Worm (Caenorhabditis elegans): Measurements from ENCODE around the gene K03A1.4.

K03A1.4 gene

DNA sequence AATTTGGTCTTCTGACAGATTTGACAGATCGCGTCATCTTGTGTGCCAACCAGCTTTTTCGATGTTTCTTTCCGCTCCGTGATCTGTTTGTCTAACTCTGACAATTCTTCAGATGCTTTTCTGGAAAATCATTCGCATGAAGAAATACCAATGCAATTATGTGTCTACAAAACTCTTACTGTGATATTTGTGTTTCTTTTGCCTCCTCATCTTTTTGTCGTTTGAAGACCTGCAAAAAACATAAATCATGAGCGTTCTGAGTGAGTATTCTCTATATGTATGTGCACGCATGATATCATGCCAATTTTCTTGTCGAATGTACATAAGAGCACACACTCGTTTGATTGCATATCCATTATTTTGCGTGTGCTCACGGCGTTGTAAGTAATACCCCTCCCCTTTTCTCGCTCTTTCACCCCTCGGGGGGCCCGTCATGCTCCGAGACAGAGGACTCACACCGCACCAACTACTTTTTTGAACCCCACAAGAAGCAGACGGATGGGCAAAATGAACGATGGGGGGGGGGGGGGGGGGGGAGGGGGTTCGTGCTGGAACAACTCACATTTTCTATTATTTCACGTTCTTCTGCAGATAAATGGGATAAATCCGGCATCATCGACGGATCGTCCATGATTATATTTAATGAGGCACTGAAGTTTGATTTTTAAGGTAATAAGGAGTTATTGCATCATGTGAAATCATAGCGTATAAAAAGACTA, 18.7 kb downstream of the K03A1.4 start, which contains the start of gene unc-10:
Gene unc-10 (minus strand): TSS at position 652 of the 719 bp plus-strand sequence.
- no peak for TF ChIP-seq scrt-1 (GFP tag; IDR thresholded peaks at IDR 0.05)
- no peak for TF ChIP-seq ama-1 (optimal IDR thresholded peaks at IDR 0.05)
- TF ChIP-seq ceh-36 (tag; optimal IDR thresholded peaks at IDR 0.05): no peak
- no peak for TF ChIP-seq hmg-4 (GFP tag; optimal IDR thresholded peaks at IDR 0.05)
- TF ChIP-seq tbx-11 (GFP tag; IDR thresholded peaks at IDR 0.05): no peak
- TF ChIP-seq ets-7 (tag; optimal IDR thresholded peaks at IDR 0.05): no peak
- no peak for TF ChIP-seq tra-4 (tag; optimal IDR thresholded peaks at IDR 0.05)
- TF ChIP-seq pes-1 (GFP tag; IDR thresholded peaks at IDR 0.05): no peak
- no peak for TF ChIP-seq hnd-1 (tag; optimal IDR thresholded peaks at IDR 0.05)
- TF ChIP-seq hmbx-1 (tag; optimal IDR thresholded peaks at IDR 0.05): no peak
- TF ChIP-seq flt-1 (GFP tag; IDR thresholded peaks at IDR 0.05): no peak
- TF ChIP-seq tbx-37 (GFP tag; conservative IDR thresholded peaks at IDR 0.05): no peak
- TF ChIP-seq sea-1 (GFP tag; conservative IDR thresholded peaks at IDR 0.05): no peak
- no peak for TF ChIP-seq aly-1 (tag; optimal IDR thresholded peaks at IDR 0.05)
- no peak for TF ChIP-seq ceh-13 (GFP tag; optimal IDR thresholded peaks at IDR 0.05)
- TF ChIP-seq F13C5.2 (tag; optimal IDR thresholded peaks at IDR 0.05): no peak
- no peak for TF ChIP-seq B0310.2 (tag; optimal IDR thresholded peaks at IDR 0.05)

DNA sequence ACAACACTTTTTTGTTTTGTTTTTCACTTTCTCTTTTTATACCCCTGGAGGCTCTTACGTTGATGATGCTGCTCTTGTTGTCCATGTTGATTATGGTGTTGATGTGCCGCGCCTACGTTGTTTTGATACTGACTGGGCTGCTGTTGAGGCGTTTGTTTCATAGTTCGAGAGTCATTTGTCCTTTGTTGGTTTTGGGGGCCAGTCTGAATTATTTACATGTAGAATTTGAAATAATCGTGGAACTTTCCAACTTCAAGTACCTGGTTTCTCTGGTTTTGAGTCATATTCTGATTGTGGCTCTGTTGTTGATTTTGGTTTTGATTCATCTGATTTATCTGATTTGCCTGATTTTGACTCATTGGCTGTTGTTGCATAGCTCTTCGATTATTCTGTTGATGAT, 20.5 kb downstream of the K03A1.4 start:
- TF ChIP-seq F13C5.2 (tag; optimal IDR thresholded peaks at IDR 0.05) (no peak), aly-1 (tag; optimal IDR thresholded peaks at IDR 0.05) (no peak), pes-1 (GFP tag; IDR thresholded peaks at IDR 0.05) (no peak), ets-7 (tag; optimal IDR thresholded peaks at IDR 0.05) (no peak), hnd-1 (tag; optimal IDR thresholded peaks at IDR 0.05) (no peak), sea-1 (GFP tag; conservative IDR thresholded peaks at IDR 0.05) (no peak), B0310.2 (tag; optimal IDR thresholded peaks at IDR 0.05) (no peak), ceh-13 (GFP tag; optimal IDR thresholded peaks at IDR 0.05) (no peak), hmbx-1 (tag; optimal IDR thresholded peaks at IDR 0.05) (no peak), flt-1 (GFP tag; IDR thresholded peaks at IDR 0.05) (no peak)

DNA sequence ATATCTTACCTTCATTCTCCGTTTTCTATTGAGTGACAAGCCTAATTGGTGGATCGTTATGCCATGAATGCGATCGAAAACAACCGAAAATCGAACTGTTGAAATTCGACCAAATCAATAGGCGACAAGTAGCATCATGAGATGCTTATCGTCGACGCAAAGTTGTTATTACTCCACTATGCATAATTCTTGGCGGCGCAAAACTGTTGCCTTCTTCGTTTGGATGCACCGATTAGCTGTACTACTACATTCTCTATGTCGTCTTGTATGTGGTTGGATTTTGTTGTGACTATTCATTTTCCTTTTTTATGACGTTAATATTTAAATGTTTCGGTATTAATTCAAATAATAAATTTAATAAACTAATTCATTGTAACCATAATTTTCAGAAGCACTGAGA, 26.6 kb downstream of the K03A1.4 start, which contains the start of gene F46H5.11:
Gene F46H5.11 (minus strand): TSS at position 101 of the 400 bp plus-strand sequence.
- no peak for TF ChIP-seq hmg-4 (GFP tag; optimal IDR thresholded peaks at IDR 0.05)
- TF ChIP-seq tbx-37 (GFP tag; conservative IDR thresholded peaks at IDR 0.05): no peak
- no peak for TF ChIP-seq F13C5.2 (tag; optimal IDR thresholded peaks at IDR 0.05)
- TF ChIP-seq flt-1 (GFP tag; IDR thresholded peaks at IDR 0.05): no peak
- TF ChIP-seq ets-7 (tag; optimal IDR thresholded peaks at IDR 0.05): no peak
- TF ChIP-seq pes-1 (GFP tag; IDR thresholded peaks at IDR 0.05): no peak
- no peak for TF ChIP-seq hnd-1 (tag; optimal IDR thresholded peaks at IDR 0.05)
- no peak for TF ChIP-seq aly-1 (tag; optimal IDR thresholded peaks at IDR 0.05)
- no peak for TF ChIP-seq hmbx-1 (tag; optimal IDR thresholded peaks at IDR 0.05)
- TF ChIP-seq ama-1 (optimal IDR thresholded peaks at IDR 0.05): no peak
- no peak for TF ChIP-seq ceh-13 (GFP tag; optimal IDR thresholded peaks at IDR 0.05)
- TF ChIP-seq scrt-1 (GFP tag; IDR thresholded peaks at IDR 0.05): no peak
- no peak for TF ChIP-seq tra-4 (tag; optimal IDR thresholded peaks at IDR 0.05)
- TF ChIP-seq ceh-36 (tag; optimal IDR thresholded peaks at IDR 0.05): no peak
- no peak for TF ChIP-seq B0310.2 (tag; optimal IDR thresholded peaks at IDR 0.05)
- no peak for TF ChIP-seq tbx-11 (GFP tag; IDR thresholded peaks at IDR 0.05)
- TF ChIP-seq sea-1 (GFP tag; conservative IDR thresholded peaks at IDR 0.05): no peak

DNA sequence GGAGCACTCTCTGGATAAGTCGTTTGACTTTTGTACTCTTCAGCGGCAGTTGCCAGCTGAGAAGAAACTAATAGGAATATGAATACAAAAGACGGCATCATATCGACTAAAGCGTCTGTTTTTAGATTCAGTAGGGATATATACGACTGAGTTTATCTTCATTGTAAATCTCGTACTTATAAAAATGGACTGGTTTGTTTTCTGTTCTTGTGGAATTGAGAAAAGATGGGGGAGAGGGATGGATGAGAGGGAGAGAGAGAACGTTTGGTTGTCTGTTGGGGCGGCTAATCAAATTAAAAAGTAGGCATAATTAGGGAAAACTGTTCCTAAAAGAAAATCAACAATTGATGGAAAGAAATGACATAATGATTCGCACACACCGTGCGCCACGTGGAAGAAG, 29.2 kb downstream of the K03A1.4 start, which contains the start of gene grd-7:
Gene grd-7 (minus strand): TSS at position 101 of the 400 bp plus-strand sequence.
- TF ChIP-seq ets-7 (tag; optimal IDR thresholded peaks at IDR 0.05): no peak
- TF ChIP-seq hmg-4 (GFP tag; optimal IDR thresholded peaks at IDR 0.05): no peak
- no peak for TF ChIP-seq flt-1 (GFP tag; IDR thresholded peaks at IDR 0.05)

DNA sequence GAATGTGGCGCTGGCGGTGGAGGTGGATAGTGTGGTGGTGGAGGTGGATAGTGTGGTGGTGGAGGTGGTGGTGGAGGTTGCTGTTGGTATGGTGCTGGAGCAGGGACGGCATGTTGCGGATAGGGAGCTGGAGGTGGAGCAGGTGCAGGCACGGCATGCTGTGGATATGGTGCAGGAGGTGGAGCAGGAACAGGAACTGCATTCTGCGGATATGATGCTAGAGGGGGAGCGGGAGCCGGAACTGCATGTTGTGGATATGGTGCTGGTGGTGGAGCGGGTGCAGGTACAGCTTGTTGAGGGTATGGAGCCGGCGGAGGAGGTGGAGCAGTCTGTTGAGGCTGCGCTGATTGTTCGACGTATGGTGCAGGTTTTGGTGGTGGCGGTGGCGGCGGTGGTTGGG, 29.6 kb downstream of the K03A1.4 start:
- TF ChIP-seq sea-1 (GFP tag; conservative IDR thresholded peaks at IDR 0.05): 0 out of 2 replicates have a peak, but pooled peaks have one; percentile 31
- 0 out of 2 replicates have a peak, but pooled peaks have one; percentile 30 for TF ChIP-seq scrt-1 (GFP tag; IDR thresholded peaks at IDR 0.05)
- no peak for TF ChIP-seq ama-1 (optimal IDR thresholded peaks at IDR 0.05)

DNA sequence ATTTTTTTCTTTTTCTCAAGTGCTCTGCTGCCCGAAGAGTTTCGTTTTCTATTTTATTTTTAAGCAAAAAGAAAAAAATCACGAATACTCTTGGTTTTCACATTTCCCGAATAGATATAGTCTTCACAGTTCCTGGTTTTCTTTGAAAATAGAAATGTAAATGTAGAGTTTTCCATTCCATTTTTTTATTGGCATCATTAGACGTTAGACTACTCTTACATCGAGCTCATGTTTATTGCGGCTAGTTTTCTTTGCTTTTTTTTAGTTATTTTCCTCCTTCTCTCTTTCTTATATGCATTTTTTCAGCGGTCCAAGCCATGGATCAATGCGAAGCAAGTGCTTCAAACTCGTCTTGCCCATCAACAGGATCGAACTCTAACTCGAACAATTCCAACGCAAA, 33.2 kb downstream of the K03A1.4 start, which contains the start of gene F46H5.2:
Gene F46H5.2 (plus strand): TSS at position 301 of the 400 bp plus-strand sequence.
- TF ChIP-seq pes-1 (GFP tag; IDR thresholded peaks at IDR 0.05) (no peak), tbx-37 (GFP tag; conservative IDR thresholded peaks at IDR 0.05) (no peak), F13C5.2 (tag; optimal IDR thresholded peaks at IDR 0.05) (no peak), flt-1 (GFP tag; IDR thresholded peaks at IDR 0.05) (no peak), sea-1 (GFP tag; conservative IDR thresholded peaks at IDR 0.05) (0 out of 2 replicates have a peak, but pooled peaks have one; percentile 1), hnd-1 (tag; optimal IDR thresholded peaks at IDR 0.05) (no peak), ceh-36 (tag; optimal IDR thresholded peaks at IDR 0.05) (no peak), hmg-4 (GFP tag; optimal IDR thresholded peaks at IDR 0.05) (no peak)

DNA sequence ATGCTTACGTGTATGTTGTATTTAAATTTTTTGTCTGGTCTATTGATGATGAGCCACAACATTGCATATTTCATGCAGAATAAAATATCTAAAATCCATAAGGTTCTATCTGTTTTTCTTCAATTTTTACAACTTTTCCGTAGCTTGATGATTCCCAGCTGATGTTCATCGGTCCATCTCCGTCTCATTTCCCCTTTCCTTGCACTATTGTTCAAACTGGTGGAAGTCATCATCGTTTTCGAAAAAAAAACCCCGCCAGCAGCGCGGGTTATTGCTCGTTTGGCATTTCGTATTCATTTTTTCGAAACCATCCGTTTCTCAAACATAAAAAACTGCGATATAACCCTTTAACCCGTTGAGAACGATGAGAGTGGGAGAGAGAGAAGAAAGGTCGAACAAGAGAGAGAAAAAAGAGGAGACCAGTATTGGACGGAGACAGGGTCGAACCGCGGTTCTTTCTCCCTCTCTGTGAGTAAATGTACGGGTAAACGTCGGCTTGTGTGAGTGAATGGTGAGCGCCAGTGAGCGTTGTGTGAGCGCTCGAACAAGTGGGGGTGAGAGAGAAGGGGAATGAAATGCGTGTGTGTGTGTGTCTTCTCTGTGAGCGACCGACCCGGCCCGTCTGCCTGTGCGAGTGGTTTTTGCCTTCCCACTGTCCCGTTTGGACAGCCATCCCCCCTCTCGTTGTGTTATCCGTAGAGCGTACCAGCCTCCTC, 33.8 kb downstream of the K03A1.4 start:
- 0 out of 2 replicates have a peak, but pooled peaks have one; percentile 34 for TF ChIP-seq tbx-37 (GFP tag; conservative IDR thresholded peaks at IDR 0.05)
- TF ChIP-seq ama-1 (optimal IDR thresholded peaks at IDR 0.05): no peak
- TF ChIP-seq ets-7 (tag; optimal IDR thresholded peaks at IDR 0.05): peak; percentile 32
- peak; percentile 3 for TF ChIP-seq ceh-13 (GFP tag; optimal IDR thresholded peaks at IDR 0.05)
- TF ChIP-seq tbx-11 (GFP tag; IDR thresholded peaks at IDR 0.05): no peak
- no peak for TF ChIP-seq ceh-36 (tag; optimal IDR thresholded peaks at IDR 0.05)
- TF ChIP-seq tra-4 (tag; optimal IDR thresholded peaks at IDR 0.05): no peak
- no peak for TF ChIP-seq hnd-1 (tag; optimal IDR thresholded peaks at IDR 0.05)
- TF ChIP-seq scrt-1 (GFP tag; IDR thresholded peaks at IDR 0.05): no peak
- TF ChIP-seq hmg-4 (GFP tag; optimal IDR thresholded peaks at IDR 0.05): peak; percentile 91
- TF ChIP-seq flt-1 (GFP tag; IDR thresholded peaks at IDR 0.05): peak; percentile 63; the same call in 1 of the 2 replicates
- no peak for TF ChIP-seq pes-1 (GFP tag; IDR thresholded peaks at IDR 0.05)
- TF ChIP-seq B0310.2 (tag; optimal IDR thresholded peaks at IDR 0.05): no peak
- peak; percentile 25 for TF ChIP-seq aly-1 (tag; optimal IDR thresholded peaks at IDR 0.05)
- TF ChIP-seq hmbx-1 (tag; optimal IDR thresholded peaks at IDR 0.05): no peak
- TF ChIP-seq F13C5.2 (tag; optimal IDR thresholded peaks at IDR 0.05): peak; percentile 73
- TF ChIP-seq sea-1 (GFP tag; conservative IDR thresholded peaks at IDR 0.05): peak; percentile 64; the same call in 1 of the 2 replicates

All from whole organism, early embryonic.